Worm (Caenorhabditis elegans) whole organism, mixed stage, embryonic: ENCODE measurements around the gene C01G6.2.

ENCODE experiments used
- bed-3 ChIP-seq: fragments of 200-800 bp; sonication (Bioruptor generic); optimal IDR thresholded peaks from 3 replicates; lab custom pipeline; 2018; ENCODE audit warnings: mild to moderate bottlenecking, missing genetic modification characterization, moderate library complexity, missing compliant biosample characterization
- blmp-1 ChIP-seq: fragments of 150-350 bp; optimal IDR thresholded peaks from 2 replicates; lab custom pipeline; 2014; ENCODE audit warnings: missing biosample characterization, missing genetic modification characterization
- lin-13 ChIP-seq: fragments of 150-350 bp; optimal IDR thresholded peaks from 2 replicates; lab custom pipeline; 2014; ENCODE audit warnings: missing biosample characterization, missing genetic modification characterization
- lin-32 ChIP-seq: fragments of 200-800 bp; sonication (Bioruptor generic); optimal IDR thresholded peaks from 2 replicates; lab custom pipeline; 2018; ENCODE audit warnings: mild to moderate bottlenecking, missing genetic modification characterization, missing compliant biosample characterization
- mep-1 ChIP-seq: fragments of 150-350 bp; optimal IDR thresholded peaks from 2 replicates; lab custom pipeline; 2017; ENCODE audit warnings: missing biosample characterization, missing genetic modification reagents, missing genetic modification characterization, inconsistent platforms
- nhr-12 ChIP-seq: fragments of 150-350 bp; optimal IDR thresholded peaks from 2 replicates; lab custom pipeline; 2014; ENCODE audit warnings: missing biosample characterization, missing genetic modification characterization
- nhr-76 ChIP-seq: sonication (generic microtip); optimal IDR thresholded peaks from 2 replicates; lab custom pipeline; 2017; ENCODE audit warnings: missing biosample characterization, missing genetic modification characterization
- snpc-4 ChIP-seq: fragments of 150-350 bp; optimal IDR thresholded peaks from 2 replicates; lab custom pipeline; 2014; ENCODE audit warnings: missing biosample characterization, missing genetic modification characterization
- sptf-1 ChIP-seq: sonication (generic microtip); optimal IDR thresholded peaks from 2 replicates; lab custom pipeline; 2017; ENCODE audit warnings: mild to moderate bottlenecking, missing genetic modification characterization, moderate library complexity, missing compliant biosample characterization
- unc-120 ChIP-seq: sonication (generic microtip); optimal IDR thresholded peaks from 2 replicates; lab custom pipeline; 2017; ENCODE audit warnings: missing genetic modification characterization, missing compliant biosample characterization; ENCODE audit not compliant: poor library complexity, severe bottlenecking
- unc-39 ChIP-seq: fragments of 150-350 bp; optimal IDR thresholded peaks from 2 replicates; lab custom pipeline; 2014; ENCODE audit warnings: missing biosample characterization, missing genetic modification characterization

DNA sequence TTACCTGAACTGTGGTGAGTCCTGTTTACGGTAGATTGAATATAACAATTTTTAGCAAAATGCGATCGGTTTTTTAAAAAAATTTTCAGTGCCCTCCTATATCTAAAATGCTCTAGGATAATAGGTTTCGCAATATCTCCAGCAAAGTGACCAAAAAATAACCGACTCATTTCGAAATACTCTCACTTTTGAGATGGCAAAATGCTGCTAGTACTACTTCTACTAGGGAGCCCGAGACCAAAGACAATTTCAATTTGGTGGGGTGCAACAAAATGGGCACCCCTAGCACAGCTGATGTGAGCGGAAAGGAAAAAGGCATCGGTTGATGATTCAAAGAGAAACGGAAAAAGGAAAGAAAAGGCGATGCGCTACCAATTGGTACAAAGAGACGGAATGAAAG, 36.7 kb downstream of the C01G6.2 start:
- TF ChIP-seq lin-13: no peak
- TF ChIP-seq unc-120: no peak
- TF ChIP-seq bed-3 (GFP tag; lab: Kevin White, UChicago): no peak
- no peak for TF ChIP-seq sptf-1 (tag; lab: Kevin White, UChicago)
- no peak for TF ChIP-seq nhr-76 (tag; lab: Kevin White, UChicago)
- TF ChIP-seq nhr-12 (tag; lab: Kevin White, UChicago): no peak
- TF ChIP-seq unc-39: no peak
- no peak for TF ChIP-seq mep-1 (tag; lab: Kevin White, UChicago)
- TF ChIP-seq lin-32 (GFP tag; lab: Kevin White, UChicago): no peak
- TF ChIP-seq blmp-1 (tag; lab: Kevin White, UChicago): no peak
- TF ChIP-seq snpc-4 (tag; lab: Kevin White, UChicago): no peak
